Fruit fly (Drosophila melanogaster) S2 (cell line): ENCODE data around the gene Pgls.

Experiments used
- CG8478 ChIP-seq: fragments of >200 bp; optimal IDR thresholded peaks from 2 replicates; lab custom pipeline; 2018
- CTCF ChIP-seq, 2 experiments: fragments of >200 bp; optimal IDR thresholded peaks; 2 replicates each; lab custom pipeline; 2018

- TF ChIP-seq CG8478 (lab: Kevin White, UChicago) (no peak), CTCF (optimal IDR thresholded peaks at IDR 0.05; lab: Kevin White, UChicago) (no peak)
These were observed 39.2 kb downstream of the Pgls start for dm6 chrX:10886418-10886817.
